Worm (Caenorhabditis elegans) whole organism, L4/young adult: ENCODE results near the gene ZC190.4.

Experiments used
- W03F9.2 ChIP-seq: fragments of 150-350 bp; optimal IDR thresholded peaks from 2 replicates; lab custom pipeline; 2014; ENCODE audit warnings: missing biosample characterization, missing genetic modification characterization
- dao-5 ChIP-seq: sonication (generic microtip); optimal IDR thresholded peaks from 2 replicates; lab custom pipeline; 2016; ENCODE audit warnings: missing genotype, missing genetic modification characterization, moderate library complexity, missing compliant biosample characterization
- him-1 ChIP-seq: sonication (generic microtip); optimal IDR thresholded peaks from 2 replicates; lab custom pipeline; 2016; ENCODE audit warnings: missing genotype, missing genetic modification reagents, missing genetic modification characterization, missing compliant biosample characterization

- TF ChIP-seq him-1 (tag; lab: Kevin White, UChicago) = no peak
- TF ChIP-seq dao-5 (tag; lab: Kevin White, UChicago) = no peak
- TF ChIP-seq W03F9.2 (tag; lab: Kevin White, UChicago) = no peak
These were observed 33.1 kb upstream of the ZC190.4 start for ce11 chrV:8632788-8633187.
